Worm (Caenorhabditis elegans) whole organism, L4 larva: ENCODE data around the gene Y54G2A.38.

Experiments used
- F10B5.3 ChIP-seq: sonication (generic microtip); optimal IDR thresholded peaks from 2 replicates; lab custom pipeline; 2016; ENCODE audit warnings: mild to moderate bottlenecking, missing genetic modification characterization, missing compliant biosample characterization
- F49E8.2 ChIP-seq: sonication (generic microtip); optimal IDR thresholded peaks from 2 replicates; lab custom pipeline; 2016; ENCODE audit warnings: missing compliant biosample characterization, mild to moderate bottlenecking, missing genetic modification characterization, borderline replicate concordance
- Y105C5A.15 ChIP-seq: fragments of 200-800 bp; sonication (Bioruptor generic); IDR thresholded peaks from 2 replicates; pipeline ENCODE4 v1.3.6; 2022; ENCODE audit warnings: missing genetic modification characterization, missing compliant biosample characterization
- Y48G9A.11 ChIP-seq: fragments of 200-800 bp; sonication (Bioruptor generic); IDR thresholded peaks from 2 replicates; pipeline ENCODE4 v1.3.6; 2022; ENCODE audit warnings: missing genetic modification reagents, missing genetic modification characterization, missing compliant biosample characterization
- Y5F2A.4 ChIP-seq: fragments of 200-800 bp; sonication (Bioruptor generic); optimal IDR thresholded peaks from 2 replicates; lab custom pipeline; 2018; ENCODE audit warnings: mild to moderate bottlenecking, missing genetic modification characterization, missing compliant biosample characterization
- ZK337.2 ChIP-seq: fragments of 200-800 bp; sonication (Bioruptor generic); IDR thresholded peaks from 2 replicates; pipeline ENCODE4 v1.3.6; 2022; ENCODE audit warnings: missing genetic modification reagents, missing genetic modification characterization, missing compliant biosample characterization
- ZK546.5 ChIP-seq, 2 experiments: sonication (generic microtip); optimal IDR thresholded peaks; 2 replicates each; lab custom pipeline; 2017; ENCODE audit warnings: missing biosample characterization in 2 of 2, missing genetic modification characterization in 2 of 2
- aha-1 ChIP-seq: fragments of 150-350 bp; peaks from one replicate; lab custom pipeline; 2014; ENCODE audit warnings: missing biosample characterization, missing genetic modification characterization
- aly-2 ChIP-seq: sonication (generic microtip); optimal IDR thresholded peaks from 2 replicates; lab custom pipeline; 2018; ENCODE audit warnings: missing biosample characterization, missing genetic modification characterization
- ceh-20 ChIP-seq: fragments of 200-800 bp; sonication (Bioruptor generic); IDR thresholded peaks from 2 replicates; pipeline ENCODE4 v1.3.6; 2022; ENCODE audit warnings: missing genetic modification reagents, missing genetic modification characterization, missing compliant biosample characterization
- ceh-28 ChIP-seq: fragments of 150-350 bp; optimal IDR thresholded peaks from 2 replicates; lab custom pipeline; 2014; ENCODE audit warnings: missing biosample characterization, missing genetic modification reagents, missing genetic modification characterization
- ceh-44 ChIP-seq: fragments of 200-800 bp; sonication (Bioruptor generic); IDR thresholded peaks from 2 replicates; pipeline ENCODE4 v1.3.6; 2022; ENCODE audit warnings: missing genetic modification reagents, missing genetic modification characterization, missing compliant biosample characterization
- ctbp-1 ChIP-seq: fragments of 200-800 bp; sonication (Bioruptor generic); IDR thresholded peaks from 2 replicates; pipeline ENCODE4 v1.3.6; 2022; ENCODE audit warnings: missing genetic modification reagents, missing genetic modification characterization, missing compliant biosample characterization
- daf-16 ChIP-seq, 3 experiments: sonication (generic microtip); optimal IDR thresholded peaks; 2 replicates each; lab custom pipeline; 2016 to 2017; ENCODE audit warnings: missing genetic modification characterization in 3 of 3, missing genetic modification reagents in 3 of 3, mild to moderate bottlenecking in 2 of 3, missing compliant biosample characterization in 2 of 3, missing biosample characterization in 1 of 3, moderate library complexity in 1 of 3
- daf-8 ChIP-seq: fragments of 200-800 bp; sonication (Bioruptor generic); IDR thresholded peaks from 2 replicates; pipeline ENCODE4 v1.3.6; 2022; ENCODE audit warnings: missing genetic modification characterization, missing compliant biosample characterization
- dmd-9 ChIP-seq: fragments of 200-800 bp; sonication (Bioruptor generic); IDR thresholded peaks from 2 replicates; pipeline ENCODE4 v1.3.6; 2022; ENCODE audit warnings: missing genetic modification reagents, missing genetic modification characterization, missing compliant biosample characterization
- duxl-1 ChIP-seq: sonication (generic microtip); optimal IDR thresholded peaks from 2 replicates; lab custom pipeline; 2016; ENCODE audit warnings: mild to moderate bottlenecking, missing genetic modification characterization, moderate library complexity, missing compliant biosample characterization; ENCODE audit not compliant: poor library complexity
- egl-27 ChIP-seq: sonication (generic microtip); optimal IDR thresholded peaks from 3 replicates; lab custom pipeline; 2017; ENCODE audit warnings: missing biosample characterization, missing genetic modification reagents, missing genetic modification characterization
- egl-43 ChIP-seq: fragments of 200-800 bp; sonication (Bioruptor generic); IDR thresholded peaks from 2 replicates; pipeline ENCODE4 v1.3.6; 2022; ENCODE audit warnings: missing genetic modification reagents, missing genetic modification characterization, missing compliant biosample characterization
- fos-1 ChIP-seq: fragments of 150-350 bp; optimal IDR thresholded peaks from 2 replicates; lab custom pipeline; 2014; ENCODE audit warnings: missing biosample characterization, missing genetic modification characterization
- hif-1 ChIP-seq, 2 experiments: sonication (generic microtip); optimal IDR thresholded peaks; 2 replicates each; lab custom pipeline; 2016 to 2017; ENCODE audit warnings: missing compliant biosample characterization in 2 of 2, missing genetic modification characterization in 2 of 2, missing genetic modification reagents in 2 of 2, missing genotype in 2 of 2, mild to moderate bottlenecking in 1 of 2
- hlh-30 ChIP-seq: sonication (generic microtip); optimal IDR thresholded peaks from 2 replicates; lab custom pipeline; 2017; ENCODE audit warnings: antibody characterized with exemption, mild to moderate bottlenecking, missing genetic modification characterization, missing compliant biosample characterization; ENCODE audit not compliant: insufficient read depth
- hmg-1.1 ChIP-seq: fragments of 200-800 bp; sonication (Bioruptor generic); IDR thresholded peaks from 2 replicates; pipeline ENCODE4 v1.3.6; 2022; ENCODE audit warnings: missing genetic modification reagents, missing genetic modification characterization, missing compliant biosample characterization
- jun-1 ChIP-seq: fragments of 150-350 bp; optimal IDR thresholded peaks from 2 replicates; lab custom pipeline; 2014; ENCODE audit warnings: missing biosample characterization, missing genetic modification reagents, missing genetic modification characterization
- lim-7 ChIP-seq: fragments of 200-800 bp; sonication (Bioruptor generic); IDR thresholded peaks from 2 replicates; pipeline ENCODE4 v1.3.6; 2022; ENCODE audit warnings: missing genetic modification characterization, missing compliant biosample characterization
- lir-3 ChIP-seq: sonication (generic microtip); optimal IDR thresholded peaks from 2 replicates; lab custom pipeline; 2016; ENCODE audit warnings: mild to moderate bottlenecking, missing genetic modification characterization, missing compliant biosample characterization
- lsy-2 ChIP-seq, 2 experiments: fragments of 150-350 bp in 1 of 2; sonication (generic microtip) in 1 of 2; optimal IDR thresholded peaks; 2 replicates each; lab custom pipeline; 2014 to 2017; ENCODE audit warnings: missing biosample characterization in 2 of 2, missing genetic modification characterization in 2 of 2
- madf-9 ChIP-seq: fragments of 200-800 bp; sonication (Bioruptor generic); conservative IDR thresholded peaks from 2 replicates; pipeline ENCODE4 v1.3.6; 2022; ENCODE audit warnings: missing genetic modification reagents, missing genetic modification characterization, missing compliant biosample characterization
- mdl-1 ChIP-seq, 2 experiments: fragments of 150-350 bp in 1 of 2; sonication (generic microtip) in 1 of 2; optimal IDR thresholded peaks; 2 replicates each; lab custom pipeline; 2014 to 2017; ENCODE audit warnings: missing biosample characterization in 2 of 2, missing genetic modification characterization in 2 of 2
- mep-1 ChIP-seq: fragments of 150-350 bp; sonication (generic microtip); optimal IDR thresholded peaks from 3 replicates; lab custom pipeline; 2014; ENCODE audit warnings: missing biosample characterization, missing genetic modification characterization
- mxl-2 ChIP-seq: fragments of 200-800 bp; sonication (Bioruptor generic); conservative IDR thresholded peaks from 2 replicates; pipeline ENCODE4 v1.3.6; 2022; ENCODE audit warnings: missing genetic modification reagents, missing genetic modification characterization, missing compliant biosample characterization
- mxl-3 ChIP-seq: fragments of 200-800 bp; sonication (Bioruptor generic); optimal IDR thresholded peaks from 2 replicates; lab custom pipeline; 2018; ENCODE audit warnings: mild to moderate bottlenecking, missing genetic modification characterization, missing compliant biosample characterization
- nhr-10 ChIP-seq: fragments of 150-350 bp; optimal IDR thresholded peaks from 2 replicates; lab custom pipeline; 2014; ENCODE audit warnings: missing biosample characterization, missing genetic modification characterization
- nhr-237 ChIP-seq: sonication (generic microtip); optimal IDR thresholded peaks from 2 replicates; lab custom pipeline; 2017; ENCODE audit warnings: missing biosample characterization, missing genetic modification characterization
- nhr-25 ChIP-seq: sonication (generic microtip); optimal IDR thresholded peaks from 2 replicates; lab custom pipeline; 2017; ENCODE audit warnings: missing genetic modification characterization, mild to moderate bottlenecking, missing compliant biosample characterization, antibody characterized with exemption, moderate library complexity, borderline replicate concordance; ENCODE audit not compliant: insufficient read depth
- nhr-6 ChIP-seq: fragments of 150-350 bp; optimal IDR thresholded peaks from 2 replicates; lab custom pipeline; 2014; ENCODE audit warnings: missing biosample characterization, missing genetic modification characterization
- nhr-77 ChIP-seq: fragments of 150-350 bp; optimal IDR thresholded peaks from 2 replicates; lab custom pipeline; 2014; ENCODE audit warnings: missing biosample characterization, missing genetic modification characterization
- php-3 ChIP-seq: fragments of 200-800 bp; sonication (Bioruptor generic); IDR thresholded peaks from 2 replicates; pipeline ENCODE4 v1.3.6; 2022; ENCODE audit warnings: missing genetic modification reagents, missing genetic modification characterization, missing compliant biosample characterization
- rbr-2 ChIP-seq: sonication (generic microtip); optimal IDR thresholded peaks from 2 replicates; lab custom pipeline; 2016; ENCODE audit warnings: missing genotype, missing genetic modification characterization, missing compliant biosample characterization
- sdz-12 ChIP-seq: fragments of 200-800 bp; sonication (Bioruptor generic); optimal IDR thresholded peaks from 2 replicates; lab custom pipeline; 2018; ENCODE audit warnings: mild to moderate bottlenecking, missing genetic modification characterization, missing compliant biosample characterization
- snpc-1.2 ChIP-seq: fragments of 200-800 bp; sonication (Bioruptor generic); IDR thresholded peaks from 2 replicates; pipeline ENCODE4 v1.3.6; 2022; ENCODE audit warnings: missing genetic modification reagents, missing genetic modification characterization, missing compliant biosample characterization
- snpc-4 ChIP-seq: fragments of 150-350 bp; optimal IDR thresholded peaks from 2 replicates; lab custom pipeline; 2014; ENCODE audit warnings: missing biosample characterization, missing genetic modification characterization
- tag-97 ChIP-seq: fragments of 200-800 bp; sonication (Bioruptor generic); IDR thresholded peaks from 2 replicates; pipeline ENCODE4 v1.3.6; 2022; ENCODE audit warnings: missing genetic modification characterization, missing compliant biosample characterization
- tra-1 ChIP-seq: fragments of 200-800 bp; sonication (Bioruptor generic); IDR thresholded peaks from 2 replicates; pipeline ENCODE4 v1.3.6; 2022; ENCODE audit warnings: missing genetic modification reagents, missing genetic modification characterization, missing compliant biosample characterization
- unc-39 ChIP-seq: sonication (generic microtip); optimal IDR thresholded peaks from 2 replicates; lab custom pipeline; 2017; ENCODE audit warnings: missing biosample characterization, missing genetic modification characterization
- unc-62 ChIP-seq, 3 experiments: fragments of 150-350 bp in 1 of 3; sonication (generic microtip); optimal IDR thresholded peaks in 2 of 3; peaks in 1 of 3; 1 replicate in 1 of 3; 2 replicates in 2 of 3; lab custom pipeline; 2014 to 2017; ENCODE audit warnings: missing biosample characterization in 3 of 3, missing genetic modification characterization in 3 of 3, missing genetic modification reagents in 3 of 3, missing genotype in 1 of 3
- zag-1 ChIP-seq: fragments of 150-350 bp; optimal IDR thresholded peaks from 2 replicates; lab custom pipeline; 2014; ENCODE audit warnings: missing biosample characterization, missing genetic modification characterization
- zfp-2 ChIP-seq: sonication (generic microtip); optimal IDR thresholded peaks from 2 replicates; lab custom pipeline; 2016; ENCODE audit warnings: mild to moderate bottlenecking, missing genetic modification characterization, missing compliant biosample characterization
- zip-11 ChIP-seq: fragments of 200-800 bp; sonication (Bioruptor generic); IDR thresholded peaks from 2 replicates; pipeline ENCODE4 v1.3.6; 2022; ENCODE audit warnings: missing genetic modification characterization, missing compliant biosample characterization
- ztf-7 ChIP-seq: fragments of 150-350 bp; optimal IDR thresholded peaks from 2 replicates; lab custom pipeline; 2014; ENCODE audit warnings: missing biosample characterization, missing genetic modification characterization

Gene Y54G2A.38

DNA sequence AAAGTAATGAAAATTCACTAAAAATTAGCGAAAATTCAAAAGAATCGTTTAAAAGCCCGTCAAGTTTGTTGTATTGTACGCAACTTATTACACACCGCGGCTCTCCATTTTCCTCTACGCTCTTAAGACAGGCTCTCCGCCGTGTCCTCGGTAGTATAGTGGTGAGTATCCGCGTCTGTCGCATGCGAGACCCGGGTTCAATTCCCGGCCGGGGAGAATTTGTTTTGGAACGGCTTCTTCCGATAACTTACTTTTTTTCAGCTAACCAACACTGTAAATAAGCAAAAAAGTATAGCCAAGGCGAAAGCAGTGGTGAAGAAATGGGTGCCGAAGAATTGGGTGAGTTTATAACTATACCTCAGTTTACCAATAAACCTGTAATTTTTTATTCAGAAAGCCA, 42.9 kb downstream of the Y54G2A.38 start (continued):
- TF ChIP-seq php-3 (0 out of 2 replicates have a peak, but pooled peaks have one; percentile 7), madf-9 (GFP tag; lab: Robert Waterston, UW) (peak; percentile 68; the same call in 1 of the 2 replicates), mxl-2 (no peak), F49E8.2 (tag; lab: Kevin White, UChicago) (no peak), nhr-10 (tag; lab: Kevin White, UChicago) (no peak), zip-11 (GFP tag; lab: Robert Waterston, UW) (no peak), zag-1 (tag; lab: Kevin White, UChicago) (no peak), nhr-25 (tag; lab: Kevin White, UChicago) (no peak), lim-7 (GFP tag; lab: Robert Waterston, UW) (peak; percentile 83), Y105C5A.15 (GFP tag; lab: Robert Waterston, UW) (no peak), fos-1 (tag; lab: Kevin White, UChicago) (no peak), daf-16 (GFP tag; optimal IDR thresholded peaks at IDR 0.05; lab: Kevin White, UChicago) (peak in 1 of 2 experiments; percentile 69), daf-16 (tag; optimal IDR thresholded peaks at IDR 0.05; lab: Kevin White, UChicago) (peak; percentile 27), tag-97 (GFP tag; lab: Robert Waterston, UW) (no peak), tra-1 (0 out of 2 replicates have a peak, but pooled peaks have one; percentile 33), mxl-3 (GFP tag; lab: Kevin White, UChicago) (no peak), mdl-1 (tag; optimal IDR thresholded peaks at IDR 0.05; lab: Kevin White, UChicago) (no peak), hmg-1.1 (GFP tag; lab: Robert Waterston, UW) (peak; percentile 51; the same call in 1 of the 2 replicates), mep-1 (peak; percentile 4), egl-43 (GFP tag; lab: Robert Waterston, UW) (peak; percentile 91), ztf-7 (tag; lab: Kevin White, UChicago) (no peak), ceh-44 (GFP tag; lab: Robert Waterston, UW) (peak; percentile 65; the same call in 1 of the 2 replicates), nhr-237 (tag; lab: Kevin White, UChicago) (no peak), snpc-1.2 (peak; percentile 52; the same call in 1 of the 2 replicates), dmd-9 (GFP tag; lab: Robert Waterston, UW) (peak; percentile 61; the same call in 1 of the 2 replicates), F10B5.3 (no peak), jun-1 (tag; lab: Kevin White, UChicago) (no peak), hlh-30 (tag; lab: Kevin White, UChicago) (peak; percentile 42), nhr-77 (tag; lab: Kevin White, UChicago) (no peak), hif-1 (tag; optimal IDR thresholded peaks at IDR 0.05; lab: Kevin White, UChicago) (no peak), ctbp-1 (peak; percentile 52; the same call in 1 of the 2 replicates), daf-8 (no peak), aly-2 (tag; lab: Kevin White, UChicago) (peak; percentile 12), aha-1 (tag; lab: Kevin White, UChicago) (peak; percentile 95), ZK546.5 (tag; optimal IDR thresholded peaks at IDR 0.05; lab: Kevin White, UChicago) (no peak), Y5F2A.4 (GFP tag; lab: Kevin White, UChicago) (peak; percentile 48), lir-3 (no peak), snpc-4 (tag; lab: Kevin White, UChicago) (no peak), duxl-1 (tag; lab: Kevin White, UChicago) (no peak), Y48G9A.11 (GFP tag; lab: Robert Waterston, UW) (peak; percentile 75), egl-27 (tag; lab: Kevin White, UChicago) (no peak), unc-62 (GFP tag; optimal IDR thresholded peaks at IDR 0.05 in 1 of 2; lab: Kevin White, UChicago) (no peak), unc-62 (tag; optimal IDR thresholded peaks at IDR 0.05; lab: Kevin White, UChicago) (no peak), rbr-2 (no peak), ceh-28 (tag; lab: Kevin White, UChicago) (no peak), lsy-2 (tag; optimal IDR thresholded peaks at IDR 0.05; lab: Kevin White, UChicago) (peak in 1 of 2 experiments; percentile 2), sdz-12 (GFP tag; lab: Kevin White, UChicago) (no peak), ceh-20 (GFP tag; lab: Robert Waterston, UW) (no peak), zfp-2 (tag; lab: Kevin White, UChicago) (no peak), unc-39 (tag; lab: Kevin White, UChicago) (no peak), nhr-6 (no peak), ZK337.2 (GFP tag; lab: Robert Waterston, UW) (no peak)
